Worm (Caenorhabditis elegans): ENCODE measurements around the gene C17H12.5.

Gene C17H12.5

ce11 chrIV:6821709-6822108 lies 4.3 kb upstream of the C17H12.5 start:
- TF ChIP-seq hmbx-1 (tag; optimal IDR thresholded peaks at IDR 0.05) = no peak
- no peak for TF ChIP-seq ama-1 (optimal IDR thresholded peaks at IDR 0.05)
- no peak for TF ChIP-seq tbx-37 (GFP tag; conservative IDR thresholded peaks at IDR 0.05)
- TF ChIP-seq ceh-36 (tag; optimal IDR thresholded peaks at IDR 0.05) = no peak

- TF ChIP-seq tra-4 (tag; optimal IDR thresholded peaks at IDR 0.05) (no peak), ceh-36 (tag; optimal IDR thresholded peaks at IDR 0.05) (no peak), tbx-11 (GFP tag; IDR thresholded peaks at IDR 0.05) (no peak), hmg-4 (GFP tag; optimal IDR thresholded peaks at IDR 0.05) (no peak), B0310.2 (tag; optimal IDR thresholded peaks at IDR 0.05) (no peak), F13C5.2 (tag; optimal IDR thresholded peaks at IDR 0.05) (no peak)
Observed at ce11 chrIV:6818369-6818768, 915 bp upstream of the C17H12.5 start, which contains the start of gene C17H12.8. Gene C17H12.8 (plus strand): TSS chrIV:6818703.

- TF ChIP-seq hmbx-1 (tag; optimal IDR thresholded peaks at IDR 0.05) = no peak
Observed at ce11 chrIV:6811808-6812207, 5.6 kb downstream of the C17H12.5 start, which contains the start of gene ceh-48. Gene ceh-48 (plus strand): TSS chrIV:6812108.

- TF ChIP-seq F13C5.2 (tag; optimal IDR thresholded peaks at IDR 0.05) (peak; percentile 37), sea-1 (GFP tag; conservative IDR thresholded peaks at IDR 0.05) (no peak)
Observed at ce11 chrIV:6809756-6810155, 7.7 kb downstream of the C17H12.5 start.

- TF ChIP-seq hmg-4 (GFP tag; optimal IDR thresholded peaks at IDR 0.05) (no peak), ceh-13 (GFP tag; optimal IDR thresholded peaks at IDR 0.05) (no peak), tra-4 (tag; optimal IDR thresholded peaks at IDR 0.05) (no peak), sea-1 (GFP tag; conservative IDR thresholded peaks at IDR 0.05) (no peak), scrt-1 (GFP tag; IDR thresholded peaks at IDR 0.05) (no peak), ets-7 (tag; optimal IDR thresholded peaks at IDR 0.05) (no peak), ama-1 (optimal IDR thresholded peaks at IDR 0.05) (no peak), hmbx-1 (tag; optimal IDR thresholded peaks at IDR 0.05) (no peak), ceh-36 (tag; optimal IDR thresholded peaks at IDR 0.05) (no peak), tbx-37 (GFP tag; conservative IDR thresholded peaks at IDR 0.05) (no peak), pes-1 (GFP tag; IDR thresholded peaks at IDR 0.05) (no peak), aly-1 (tag; optimal IDR thresholded peaks at IDR 0.05) (no peak), tbx-11 (GFP tag; IDR thresholded peaks at IDR 0.05) (no peak)
Observed at ce11 chrIV:6806475-6807063, 10.9 kb downstream of the C17H12.5 start, which contains the start of gene C17H12.10. Gene C17H12.10 (plus strand): TSS chrIV:6806799.

ce11 chrIV:6804815-6805214 lies 12.6 kb downstream of the C17H12.5 start, which contains the start of gene C17H12.37:
Gene C17H12.37 (plus strand): TSS chrIV:6805115.
- TF ChIP-seq B0310.2 (tag; optimal IDR thresholded peaks at IDR 0.05) (no peak), pes-1 (GFP tag; IDR thresholded peaks at IDR 0.05) (no peak), tbx-37 (GFP tag; conservative IDR thresholded peaks at IDR 0.05) (no peak), tbx-11 (GFP tag; IDR thresholded peaks at IDR 0.05) (no peak), scrt-1 (GFP tag; IDR thresholded peaks at IDR 0.05) (no peak), ama-1 (optimal IDR thresholded peaks at IDR 0.05) (no peak), aly-1 (tag; optimal IDR thresholded peaks at IDR 0.05) (no peak), hmg-4 (GFP tag; optimal IDR thresholded peaks at IDR 0.05) (no peak), sea-1 (GFP tag; conservative IDR thresholded peaks at IDR 0.05) (no peak), hnd-1 (tag; optimal IDR thresholded peaks at IDR 0.05) (no peak), ceh-13 (GFP tag; optimal IDR thresholded peaks at IDR 0.05) (no peak), tra-4 (tag; optimal IDR thresholded peaks at IDR 0.05) (no peak), flt-1 (GFP tag; IDR thresholded peaks at IDR 0.05) (no peak), hmbx-1 (tag; optimal IDR thresholded peaks at IDR 0.05) (no peak), ceh-36 (tag; optimal IDR thresholded peaks at IDR 0.05) (no peak), ets-7 (tag; optimal IDR thresholded peaks at IDR 0.05) (no peak), F13C5.2 (tag; optimal IDR thresholded peaks at IDR 0.05) (no peak)

ce11 chrIV:6803805-6804344 lies 13.6 kb downstream of the C17H12.5 start:
- no peak for TF ChIP-seq ets-7 (tag; optimal IDR thresholded peaks at IDR 0.05)
- no peak for TF ChIP-seq hmg-4 (GFP tag; optimal IDR thresholded peaks at IDR 0.05)
- no peak for TF ChIP-seq pes-1 (GFP tag; IDR thresholded peaks at IDR 0.05)
- no peak for TF ChIP-seq tbx-11 (GFP tag; IDR thresholded peaks at IDR 0.05)
- no peak for TF ChIP-seq F13C5.2 (tag; optimal IDR thresholded peaks at IDR 0.05)
- no peak for TF ChIP-seq sea-1 (GFP tag; conservative IDR thresholded peaks at IDR 0.05)
- TF ChIP-seq ceh-36 (tag; optimal IDR thresholded peaks at IDR 0.05) = no peak
- TF ChIP-seq aly-1 (tag; optimal IDR thresholded peaks at IDR 0.05) = no peak
- no peak for TF ChIP-seq scrt-1 (GFP tag; IDR thresholded peaks at IDR 0.05)
- no peak for TF ChIP-seq flt-1 (GFP tag; IDR thresholded peaks at IDR 0.05)
- TF ChIP-seq ama-1 (optimal IDR thresholded peaks at IDR 0.05) = no peak
- TF ChIP-seq tra-4 (tag; optimal IDR thresholded peaks at IDR 0.05) = no peak
- TF ChIP-seq B0310.2 (tag; optimal IDR thresholded peaks at IDR 0.05) = no peak
- TF ChIP-seq hnd-1 (tag; optimal IDR thresholded peaks at IDR 0.05) = no peak
- TF ChIP-seq ceh-13 (GFP tag; optimal IDR thresholded peaks at IDR 0.05) = no peak
- TF ChIP-seq tbx-37 (GFP tag; conservative IDR thresholded peaks at IDR 0.05) = no peak
- no peak for TF ChIP-seq hmbx-1 (tag; optimal IDR thresholded peaks at IDR 0.05)

- TF ChIP-seq hmbx-1 (tag; optimal IDR thresholded peaks at IDR 0.05) (no peak), flt-1 (GFP tag; IDR thresholded peaks at IDR 0.05) (no peak), tbx-11 (GFP tag; IDR thresholded peaks at IDR 0.05) (no peak), sea-1 (GFP tag; conservative IDR thresholded peaks at IDR 0.05) (no peak), tbx-37 (GFP tag; conservative IDR thresholded peaks at IDR 0.05) (no peak), aly-1 (tag; optimal IDR thresholded peaks at IDR 0.05) (no peak), tra-4 (tag; optimal IDR thresholded peaks at IDR 0.05) (no peak), hnd-1 (tag; optimal IDR thresholded peaks at IDR 0.05) (no peak)
Observed at ce11 chrIV:6803294-6803693, 14.2 kb downstream of the C17H12.5 start.

All from whole organism, early embryonic.